Fruit fly (Drosophila melanogaster) whole organism, embryonic: ENCODE measurements around the gene CG8851.
A peak's percentile ranks its signal among the peaks of the same experiment; 100 is the strongest.

ENCODE experiments used
- Blimp-1 ChIP-seq: fragments of 200-800 bp; sonication (Bioruptor generic); optimal IDR thresholded peaks from 3 replicates; lab custom pipeline; 2018; ENCODE audit warnings: missing biosample characterization, missing genetic modification characterization, mild to moderate bottlenecking, moderate library complexity, missing genetic modification reagents
- CG10565 ChIP-seq: fragments of 200-800 bp; sonication (Bioruptor generic); optimal IDR thresholded peaks from 3 replicates; lab custom pipeline; 2016; ENCODE audit warnings: missing biosample characterization, mild to moderate bottlenecking, missing genetic modification characterization
- CG11247 ChIP-seq: fragments of 200-800 bp; sonication (Bioruptor generic); IDR thresholded peaks from 2 replicates; pipeline ENCODE4 v1.3.6; 2022; ENCODE audit warnings: missing biosample characterization, missing genetic modification characterization
- CG11398 ChIP-seq: fragments of 200-800 bp; sonication (Bioruptor generic); optimal IDR thresholded peaks from 2 replicates; lab custom pipeline; 2016; ENCODE audit warnings: missing biosample characterization, missing genetic modification characterization
- CG11723 ChIP-seq: fragments of 200-800 bp; sonication (Bioruptor generic); optimal IDR thresholded peaks from 2 replicates; lab custom pipeline; 2017; ENCODE audit warnings: missing biosample characterization, mild to moderate bottlenecking, missing genetic modification characterization
- CG12391 ChIP-seq: fragments of 200-800 bp; sonication (Bioruptor generic); optimal IDR thresholded peaks from 3 replicates; lab custom pipeline; 2018; ENCODE audit warnings: missing biosample characterization, mild to moderate bottlenecking, missing genetic modification characterization, moderate library complexity
- CG15269 ChIP-seq: fragments of 200-800 bp; sonication (Bioruptor generic); optimal IDR thresholded peaks from 2 replicates; lab custom pipeline; 2018; ENCODE audit warnings: missing biosample characterization, mild to moderate bottlenecking, missing genetic modification characterization, moderate library complexity
- CG18476 ChIP-seq: fragments of 200-800 bp; sonication (Bioruptor generic); optimal IDR thresholded peaks from 2 replicates; lab custom pipeline; 2016; ENCODE audit warnings: missing biosample characterization, mild to moderate bottlenecking, missing genetic modification characterization
- CG32772 ChIP-seq: fragments of 200-800 bp; sonication (Bioruptor generic); IDR thresholded peaks from 2 replicates; pipeline ENCODE4 v1.3.6; 2022; ENCODE audit warnings: missing biosample characterization, missing genetic modification characterization
- CG43689 ChIP-seq: fragments of 200-800 bp; sonication (Bioruptor generic); IDR thresholded peaks from 2 replicates; pipeline ENCODE4 v1.3.6; 2022; ENCODE audit warnings: missing biosample characterization, missing genetic modification characterization
- CG6175 ChIP-seq: fragments of 200-800 bp; sonication (Bioruptor generic); IDR thresholded peaks from 3 replicates; pipeline ENCODE4 v1.3.6; 2022; ENCODE audit warnings: missing biosample characterization, missing genetic modification characterization
- CG6254 ChIP-seq: fragments of 200-800 bp; sonication (Bioruptor generic); optimal IDR thresholded peaks from 3 replicates; lab custom pipeline; 2017; ENCODE audit warnings: mild to moderate bottlenecking, missing biosample characterization, missing genetic modification reagents, missing genetic modification characterization
- CG8290 ChIP-seq, 3 experiments: fragments of 200-800 bp; sonication (Bioruptor generic); optimal IDR thresholded peaks; 2 replicates each; lab custom pipeline; 2016 to 2019; ENCODE audit warnings: missing biosample characterization in 3 of 3, missing genetic modification characterization in 3 of 3, mild to moderate bottlenecking in 2 of 3, moderate library complexity in 1 of 3
- CG8388 ChIP-seq: fragments of 200-800 bp; sonication (Bioruptor generic); optimal IDR thresholded peaks from 2 replicates; lab custom pipeline; 2019; ENCODE audit warnings: missing biosample characterization, mild to moderate bottlenecking, missing genetic modification characterization, moderate library complexity
- Camta ChIP-seq: fragments of 200-800 bp; sonication (Bioruptor generic); optimal IDR thresholded peaks from 2 replicates; lab custom pipeline; 2016; ENCODE audit warnings: missing biosample characterization, missing genetic modification characterization
- CkIIα-i1 ChIP-seq: fragments of 200-800 bp; sonication (Bioruptor generic); IDR thresholded peaks from 2 replicates; pipeline ENCODE4 v1.3.6; 2022; ENCODE audit warnings: missing biosample characterization, missing genetic modification characterization
- Dref ChIP-seq: fragments of 200-800 bp; sonication (Bioruptor generic); IDR thresholded peaks from 2 replicates; pipeline ENCODE4 v1.3.6; 2022; ENCODE audit warnings: missing biosample characterization, missing genetic modification characterization
- HmgD ChIP-seq: fragments of 200-800 bp; sonication (Bioruptor generic); optimal IDR thresholded peaks from 3 replicates; lab custom pipeline; 2016; ENCODE audit warnings: missing biosample characterization, missing genetic modification characterization
- HmgZ ChIP-seq: fragments of 200-800 bp; sonication (Bioruptor generic); optimal IDR thresholded peaks from 2 replicates; lab custom pipeline; 2018; ENCODE audit warnings: missing biosample characterization, mild to moderate bottlenecking, missing genetic modification characterization
- Hmr ChIP-seq: fragments of 200-800 bp; sonication (Bioruptor generic); optimal IDR thresholded peaks from 3 replicates; lab custom pipeline; 2017; ENCODE audit warnings: mild to moderate bottlenecking, missing biosample characterization, missing genetic modification reagents, missing genetic modification characterization
- MESR4 ChIP-seq: fragments of 200-800 bp; sonication (Bioruptor generic); optimal IDR thresholded peaks from 2 replicates; lab custom pipeline; 2018; ENCODE audit warnings: missing biosample characterization, mild to moderate bottlenecking, missing genetic modification characterization, moderate library complexity
- MTF-1 ChIP-seq: fragments of 200-800 bp; sonication (Bioruptor generic); optimal IDR thresholded peaks from 2 replicates; lab custom pipeline; 2018; ENCODE audit warnings: missing biosample characterization, mild to moderate bottlenecking, missing genetic modification characterization, borderline replicate concordance
- Mes4 ChIP-seq: fragments of 200-800 bp; sonication (Bioruptor generic); optimal IDR thresholded peaks from 2 replicates; lab custom pipeline; 2016; ENCODE audit warnings: missing biosample characterization, missing genetic modification characterization
- Nf-YA ChIP-seq: fragments of 200-800 bp; sonication (Bioruptor generic); IDR thresholded peaks from 2 replicates; pipeline ENCODE4 v1.3.6; 2022; ENCODE audit warnings: missing biosample characterization, missing genetic modification characterization
- Sry-δ ChIP-seq: fragments of 200-800 bp; sonication (Bioruptor generic); optimal IDR thresholded peaks from 2 replicates; lab custom pipeline; 2016; ENCODE audit warnings: missing biosample characterization, missing genetic modification characterization
- Stat92E ChIP-seq, 3 experiments: fragments of >200 bp in 2 of 3; fragments of 200-800 bp in 1 of 3; sonication (Bioruptor generic) in 1 of 3; optimal IDR thresholded peaks; 2 replicates each; lab custom pipeline; 2017 to 2019; ENCODE audit warnings: missing biosample characterization in 3 of 3, missing genetic modification characterization in 3 of 3, mild to moderate bottlenecking in 1 of 3, moderate library complexity in 1 of 3
- Tbp ChIP-seq: fragments of >200 bp; optimal IDR thresholded peaks from 2 replicates; lab custom pipeline; 2018; ENCODE audit warnings: missing biosample characterization, missing genetic modification characterization
- Trl ChIP-seq, 3 experiments: fragments of >200 bp in 2 of 3; fragments of 200-800 bp in 1 of 3; sonication (Bioruptor generic) in 1 of 3; optimal IDR thresholded peaks; 2 replicates in 1 of 3; 3 replicates in 2 of 3; lab custom pipeline; 2016 to 2017; ENCODE audit warnings: missing biosample characterization in 1 of 3, missing genetic modification characterization in 1 of 3
- ac ChIP-seq: fragments of 200-800 bp; sonication (Bioruptor generic); optimal IDR thresholded peaks from 3 replicates; lab custom pipeline; 2017; ENCODE audit warnings: missing biosample characterization, mild to moderate bottlenecking, missing genetic modification characterization
- ap ChIP-seq: fragments of 200-800 bp; sonication (Bioruptor generic); IDR thresholded peaks from 2 replicates; pipeline ENCODE4 v1.3.6; 2022; ENCODE audit warnings: missing biosample characterization, missing genetic modification characterization
- cad ChIP-seq: fragments of >200 bp; optimal IDR thresholded peaks from 2 replicates; lab custom pipeline; 2017; ENCODE audit warnings: missing biosample characterization, missing genetic modification characterization
- chinmo ChIP-seq: fragments of 200-800 bp; sonication (Bioruptor generic); IDR thresholded peaks from 4 replicates; pipeline ENCODE4 v1.3.6; 2022; ENCODE audit warnings: missing biosample characterization, missing genetic modification characterization; ENCODE audit not compliant: partially characterized antibody
- chn ChIP-seq: fragments of 200-800 bp; sonication (Bioruptor generic); optimal IDR thresholded peaks from 2 replicates; lab custom pipeline; 2016; ENCODE audit warnings: missing biosample characterization, missing genetic modification characterization
- eve ChIP-seq, 2 experiments: fragments of >200 bp; optimal IDR thresholded peaks; 2 replicates each; lab custom pipeline; 2017; ENCODE audit warnings: missing biosample characterization in 2 of 2, missing genetic modification characterization in 2 of 2
- exex ChIP-seq: fragments of 200-800 bp; sonication (Bioruptor generic); optimal IDR thresholded peaks from 4 replicates; lab custom pipeline; 2018; ENCODE audit warnings: missing biosample characterization, mild to moderate bottlenecking, missing genetic modification characterization, moderate library complexity
- fu2 ChIP-seq: fragments of 200-800 bp; sonication (Bioruptor generic); optimal IDR thresholded peaks from 2 replicates; lab custom pipeline; 2016; ENCODE audit warnings: missing biosample characterization, missing genetic modification characterization
- ham ChIP-seq: fragments of 200-800 bp; sonication (Bioruptor generic); IDR thresholded peaks from 2 replicates; pipeline ENCODE4 v1.3.6; 2022; ENCODE audit warnings: missing biosample characterization, missing genetic modification characterization
- jigr1 ChIP-seq: fragments of 200-800 bp; sonication (Bioruptor generic); IDR thresholded peaks from 3 replicates; pipeline ENCODE4 v1.3.6; 2022; ENCODE audit warnings: missing biosample characterization, missing genetic modification characterization
- jing ChIP-seq: fragments of 200-800 bp; sonication (Bioruptor generic); optimal IDR thresholded peaks from 2 replicates; lab custom pipeline; 2018; ENCODE audit warnings: missing biosample characterization, mild to moderate bottlenecking, missing genetic modification characterization
- kni ChIP-seq: fragments of 200-800 bp; sonication (Bioruptor generic); optimal IDR thresholded peaks from 3 replicates; lab custom pipeline; 2017; ENCODE audit warnings: mild to moderate bottlenecking, missing biosample characterization, missing genetic modification reagents, missing genetic modification characterization
- lmd ChIP-seq: fragments of 200-800 bp; sonication (Bioruptor generic); IDR thresholded peaks from 2 replicates; pipeline ENCODE4 v1.3.6; 2022; ENCODE audit warnings: missing biosample characterization, missing genetic modification characterization
- onecut ChIP-seq: fragments of 200-800 bp; sonication (Bioruptor generic); IDR thresholded peaks from 2 replicates; pipeline ENCODE4 v1.3.6; 2022; ENCODE audit warnings: missing biosample characterization, missing genetic modification characterization
- shn ChIP-seq: fragments of 200-800 bp; sonication (Bioruptor generic); optimal IDR thresholded peaks from 3 replicates; lab custom pipeline; 2016; ENCODE audit warnings: missing biosample characterization, missing genetic modification characterization
- tll ChIP-seq, 2 experiments: fragments of 200-800 bp in 1 of 2; fragments of >200 bp in 1 of 2; sonication (Bioruptor generic) in 1 of 2; optimal IDR thresholded peaks; 2 replicates each; lab custom pipeline; 2017 to 2019; ENCODE audit warnings: missing biosample characterization in 2 of 2, missing genetic modification characterization in 2 of 2, mild to moderate bottlenecking in 1 of 2, moderate library complexity in 1 of 2
- tup ChIP-seq: fragments of 200-800 bp; sonication (Bioruptor generic); optimal IDR thresholded peaks from 2 replicates; lab custom pipeline; 2016; ENCODE audit warnings: missing biosample characterization, mild to moderate bottlenecking, missing genetic modification characterization, moderate library complexity
- usp ChIP-seq: fragments of >200 bp; optimal IDR thresholded peaks from 2 replicates; lab custom pipeline; 2017; ENCODE audit warnings: missing biosample characterization, missing genetic modification characterization
- zen2 ChIP-seq: fragments of 200-800 bp; sonication (Bioruptor generic); IDR thresholded peaks from 3 replicates; pipeline ENCODE4 v1.3.6; 2022; ENCODE audit warnings: missing biosample characterization, missing genetic modification characterization; ENCODE audit not compliant: partially characterized antibody
- zfh2 ChIP-seq: fragments of 200-800 bp; sonication (Bioruptor generic); optimal IDR thresholded peaks from 2 replicates; lab custom pipeline; 2016; ENCODE audit warnings: missing biosample characterization, missing genetic modification characterization

Gene CG8851

dm6 chr2L:3538564-3539411 lies 19.3 kb downstream of the CG8851 start, which contains the start of gene drm (continued):
- TF ChIP-seq fu2 (GFP tag; lab: Kevin White, UChicago) (no peak), Camta (no peak), CG12391 (tag; lab: Kevin White, UChicago) (no peak), chinmo (GFP tag; lab: Robert Waterston, UW) (0 out of 4 replicates have a peak, but pooled peaks have one; percentile 65), cad (GFP tag; lab: Kevin White, UChicago) (peak; percentile 34), Stat92E (GFP tag; optimal IDR thresholded peaks at IDR 0.05; lab: Kevin White, UChicago) (no peak), Hmr (no peak), MESR4 (GFP tag; lab: Kevin White, UChicago) (no peak), kni (GFP tag; lab: Kevin White, UChicago) (no peak), CG6175 (no peak), ac (GFP tag; lab: Kevin White, UChicago) (no peak), Tbp (GFP tag; lab: Kevin White, UChicago) (no peak), Nf-YA (GFP tag; lab: Robert Waterston, UW) (peak; percentile 65), Mes4 (GFP tag; lab: Kevin White, UChicago) (no peak), CG11723 (GFP tag; lab: Kevin White, UChicago) (no peak), jigr1 (no peak), Trl (optimal IDR thresholded peaks at IDR 0.05; lab: Kevin White, UChicago) (peak; percentile 89 to 92), Trl (GFP tag; optimal IDR thresholded peaks at IDR 0.05; lab: Kevin White, UChicago) (no peak), MTF-1 (GFP tag; lab: Kevin White, UChicago) (no peak), tup (GFP tag; lab: Kevin White, UChicago) (no peak), onecut (GFP tag; lab: Robert Waterston, UW) (no peak), tll (GFP tag; optimal IDR thresholded peaks at IDR 0.05; lab: Kevin White, UChicago) (no peak), eve (GFP tag; optimal IDR thresholded peaks at IDR 0.05; lab: Kevin White, UChicago) (no peak), Blimp-1 (GFP tag; lab: Kevin White, UChicago) (no peak), usp (no peak), HmgD (GFP tag; lab: Kevin White, UChicago) (no peak), chn (GFP tag; lab: Kevin White, UChicago) (no peak), ham (GFP tag; lab: Robert Waterston, UW) (no peak), lmd (GFP tag; lab: Robert Waterston, UW) (no peak), CG8388 (GFP tag; lab: Kevin White, UChicago) (no peak), Dref (GFP tag; lab: Robert Waterston, UW) (no peak), Sry-δ (GFP tag; lab: Kevin White, UChicago) (no peak), zen2 (GFP tag; lab: Robert Waterston, UW) (no peak), CG10565 (GFP tag; lab: Kevin White, UChicago) (no peak), CkIIα-i1 (GFP tag; lab: Robert Waterston, UW) (no peak), CG6254 (GFP tag; lab: Kevin White, UChicago) (no peak), CG8290 (GFP tag; optimal IDR thresholded peaks at IDR 0.05; lab: Kevin White, UChicago) (no peak), CG8290 (tag; optimal IDR thresholded peaks at IDR 0.05; lab: Kevin White, UChicago) (no peak), HmgZ (tag; lab: Kevin White, UChicago) (no peak), exex (no peak), CG32772 (GFP tag; lab: Robert Waterston, UW) (peak; percentile 8; the same call in 1 of the 2 replicates), CG43689 (GFP tag; lab: Robert Waterston, UW) (no peak), shn (no peak), jing (GFP tag; lab: Kevin White, UChicago) (peak; percentile 36), CG15269 (no peak), zfh2 (GFP tag; lab: Kevin White, UChicago) (no peak), ap (GFP tag; lab: Robert Waterston, UW) (no peak), CG18476 (GFP tag; lab: Kevin White, UChicago) (no peak), CG11398 (GFP tag; lab: Kevin White, UChicago) (no peak), CG11247 (no peak)
